Worm (Caenorhabditis elegans) whole organism, L4 larva: ENCODE data around the gene K01D12.15.
A peak's percentile ranks its signal among the peaks of the same experiment; 100 is the strongest.

Experiments used
- F26F4.8 ChIP-seq: fragments of 200-800 bp; sonication (Bioruptor generic); conservative IDR thresholded peaks from 2 replicates; pipeline ENCODE4 v1.3.6; 2022; ENCODE audit warnings: missing genetic modification characterization, missing compliant biosample characterization
- F37D6.2 ChIP-seq: sonication (generic microtip); optimal IDR thresholded peaks from 2 replicates; lab custom pipeline; 2016; ENCODE audit warnings: mild to moderate bottlenecking, missing genetic modification characterization, missing compliant biosample characterization
- F44E2.7 ChIP-seq: fragments of 200-800 bp; sonication (Bioruptor generic); IDR thresholded peaks from 2 replicates; pipeline ENCODE4 v2.1.2; 2022; ENCODE audit warnings: missing genetic modification characterization, missing compliant biosample characterization
- T20F7.1 ChIP-seq: fragments of 200-800 bp; sonication (Bioruptor generic); optimal IDR thresholded peaks from 2 replicates; lab custom pipeline; 2018; ENCODE audit warnings: mild to moderate bottlenecking, missing genetic modification characterization, missing compliant biosample characterization
- Y48G9A.11 ChIP-seq: fragments of 200-800 bp; sonication (Bioruptor generic); IDR thresholded peaks from 2 replicates; pipeline ENCODE4 v1.3.6; 2022; ENCODE audit warnings: missing genetic modification reagents, missing genetic modification characterization, missing compliant biosample characterization
- Y5F2A.4 ChIP-seq: fragments of 200-800 bp; sonication (Bioruptor generic); optimal IDR thresholded peaks from 2 replicates; lab custom pipeline; 2018; ENCODE audit warnings: mild to moderate bottlenecking, missing genetic modification characterization, missing compliant biosample characterization
- Y75B8A.6 ChIP-seq: fragments of 200-800 bp; sonication (Bioruptor generic); IDR thresholded peaks from 2 replicates; pipeline ENCODE4 v1.3.6; 2022; ENCODE audit warnings: missing genetic modification reagents, missing genetic modification characterization, missing compliant biosample characterization
- ZK546.5 ChIP-seq, 2 experiments: sonication (generic microtip); optimal IDR thresholded peaks; 2 replicates each; lab custom pipeline; 2017; ENCODE audit warnings: missing biosample characterization in 2 of 2, missing genetic modification characterization in 2 of 2
- aha-1 ChIP-seq: fragments of 150-350 bp; peaks from one replicate; lab custom pipeline; 2014; ENCODE audit warnings: missing biosample characterization, missing genetic modification characterization
- aly-2 ChIP-seq: sonication (generic microtip); optimal IDR thresholded peaks from 2 replicates; lab custom pipeline; 2018; ENCODE audit warnings: missing biosample characterization, missing genetic modification characterization
- arid-1 ChIP-seq: fragments of 200-800 bp; sonication (Bioruptor generic); conservative IDR thresholded peaks from 2 replicates; pipeline ENCODE4 v1.3.6; 2022; ENCODE audit warnings: missing genetic modification reagents, missing genetic modification characterization, missing compliant biosample characterization
- attf-4 ChIP-seq: sonication (generic microtip); optimal IDR thresholded peaks from 3 replicates; lab custom pipeline; 2017; ENCODE audit warnings: missing biosample characterization, missing genetic modification characterization
- ceh-20 ChIP-seq: fragments of 200-800 bp; sonication (Bioruptor generic); IDR thresholded peaks from 2 replicates; pipeline ENCODE4 v1.3.6; 2022; ENCODE audit warnings: missing genetic modification reagents, missing genetic modification characterization, missing compliant biosample characterization
- ceh-28 ChIP-seq: fragments of 150-350 bp; optimal IDR thresholded peaks from 2 replicates; lab custom pipeline; 2014; ENCODE audit warnings: missing biosample characterization, missing genetic modification reagents, missing genetic modification characterization
- daf-12 ChIP-seq: fragments of 150-350 bp; optimal IDR thresholded peaks from 2 replicates; lab custom pipeline; 2014; ENCODE audit warnings: missing biosample characterization, missing genetic modification reagents, missing genetic modification characterization
- daf-16 ChIP-seq, 3 experiments: sonication (generic microtip); optimal IDR thresholded peaks; 2 replicates each; lab custom pipeline; 2016 to 2017; ENCODE audit warnings: missing genetic modification characterization in 3 of 3, missing genetic modification reagents in 3 of 3, mild to moderate bottlenecking in 2 of 3, missing compliant biosample characterization in 2 of 3, missing biosample characterization in 1 of 3, moderate library complexity in 1 of 3
- daf-19 ChIP-seq: fragments of 200-800 bp; sonication (Bioruptor generic); conservative IDR thresholded peaks from 2 replicates; pipeline ENCODE4 v1.3.6; 2022; ENCODE audit warnings: missing genetic modification characterization, missing compliant biosample characterization
- daf-8 ChIP-seq: fragments of 200-800 bp; sonication (Bioruptor generic); IDR thresholded peaks from 2 replicates; pipeline ENCODE4 v1.3.6; 2022; ENCODE audit warnings: missing genetic modification characterization, missing compliant biosample characterization
- dmd-8 ChIP-seq: fragments of 200-800 bp; sonication (Bioruptor generic); IDR thresholded peaks from 2 replicates; pipeline ENCODE4 v1.3.6; 2022; ENCODE audit warnings: missing genetic modification characterization, missing compliant biosample characterization
- dmd-9 ChIP-seq: fragments of 200-800 bp; sonication (Bioruptor generic); IDR thresholded peaks from 2 replicates; pipeline ENCODE4 v1.3.6; 2022; ENCODE audit warnings: missing genetic modification reagents, missing genetic modification characterization, missing compliant biosample characterization
- dve-1 ChIP-seq: sonication (generic microtip); optimal IDR thresholded peaks from 2 replicates; lab custom pipeline; 2017; ENCODE audit warnings: antibody characterized with exemption, mild to moderate bottlenecking, missing genetic modification characterization, missing compliant biosample characterization; ENCODE audit not compliant: insufficient read depth
- egl-27 ChIP-seq: sonication (generic microtip); optimal IDR thresholded peaks from 3 replicates; lab custom pipeline; 2017; ENCODE audit warnings: missing biosample characterization, missing genetic modification reagents, missing genetic modification characterization
- egl-43 ChIP-seq: fragments of 200-800 bp; sonication (Bioruptor generic); IDR thresholded peaks from 2 replicates; pipeline ENCODE4 v1.3.6; 2022; ENCODE audit warnings: missing genetic modification reagents, missing genetic modification characterization, missing compliant biosample characterization
- fkh-10 ChIP-seq: fragments of 150-350 bp; optimal IDR thresholded peaks from 2 replicates; lab custom pipeline; 2014; ENCODE audit warnings: missing biosample characterization, missing genetic modification reagents, missing genetic modification characterization
- fos-1 ChIP-seq: fragments of 150-350 bp; optimal IDR thresholded peaks from 2 replicates; lab custom pipeline; 2014; ENCODE audit warnings: missing biosample characterization, missing genetic modification characterization
- hlh-11 ChIP-seq: fragments of 200-800 bp; sonication (Bioruptor generic); optimal IDR thresholded peaks from 2 replicates; lab custom pipeline; 2018; ENCODE audit warnings: mild to moderate bottlenecking, missing genetic modification characterization, missing compliant biosample characterization
- hlh-30 ChIP-seq: sonication (generic microtip); optimal IDR thresholded peaks from 2 replicates; lab custom pipeline; 2017; ENCODE audit warnings: antibody characterized with exemption, mild to moderate bottlenecking, missing genetic modification characterization, missing compliant biosample characterization; ENCODE audit not compliant: insufficient read depth
- hmg-1.1 ChIP-seq: fragments of 200-800 bp; sonication (Bioruptor generic); IDR thresholded peaks from 2 replicates; pipeline ENCODE4 v1.3.6; 2022; ENCODE audit warnings: missing genetic modification reagents, missing genetic modification characterization, missing compliant biosample characterization
- lin-13 ChIP-seq: fragments of 150-350 bp; optimal IDR thresholded peaks from 2 replicates; lab custom pipeline; 2014; ENCODE audit warnings: missing biosample characterization, missing genetic modification reagents, missing genetic modification characterization
- lin-15B ChIP-seq: fragments of 150-350 bp; sonication (generic microtip); optimal IDR thresholded peaks from 3 replicates; lab custom pipeline; 2014; ENCODE audit warnings: missing biosample characterization, missing genetic modification characterization
- lin-29 ChIP-seq: fragments of 200-800 bp; sonication (Bioruptor generic); IDR thresholded peaks from 2 replicates; pipeline ENCODE4 v1.3.6; 2022; ENCODE audit warnings: missing genetic modification reagents, missing genetic modification characterization, missing compliant biosample characterization
- mep-1 ChIP-seq: fragments of 150-350 bp; sonication (generic microtip); optimal IDR thresholded peaks from 3 replicates; lab custom pipeline; 2014; ENCODE audit warnings: missing biosample characterization, missing genetic modification characterization
- mes-2 ChIP-seq: sonication (generic microtip); optimal IDR thresholded peaks from 2 replicates; lab custom pipeline; 2016; ENCODE audit warnings: missing genotype, mild to moderate bottlenecking, missing genetic modification characterization, missing compliant biosample characterization; ENCODE audit not compliant: poor library complexity, severe bottlenecking
- mxl-3 ChIP-seq: fragments of 200-800 bp; sonication (Bioruptor generic); optimal IDR thresholded peaks from 2 replicates; lab custom pipeline; 2018; ENCODE audit warnings: mild to moderate bottlenecking, missing genetic modification characterization, missing compliant biosample characterization
- nhr-10 ChIP-seq: fragments of 150-350 bp; optimal IDR thresholded peaks from 2 replicates; lab custom pipeline; 2014; ENCODE audit warnings: missing biosample characterization, missing genetic modification characterization
- nhr-11 ChIP-seq: fragments of 150-350 bp; optimal IDR thresholded peaks from 2 replicates; lab custom pipeline; 2014; ENCODE audit warnings: missing biosample characterization, missing genetic modification characterization
- nhr-28 ChIP-seq: fragments of 150-350 bp; optimal IDR thresholded peaks from 2 replicates; lab custom pipeline; 2014; ENCODE audit warnings: missing biosample characterization, missing genetic modification characterization
- nhr-41 ChIP-seq: fragments of 200-800 bp; sonication (Bioruptor generic); IDR thresholded peaks from 2 replicates; pipeline ENCODE4 v1.3.6; 2022; ENCODE audit warnings: missing genetic modification reagents, missing genetic modification characterization, missing compliant biosample characterization
- nhr-48 ChIP-seq: sonication (generic microtip); optimal IDR thresholded peaks from 2 replicates; lab custom pipeline; 2016; ENCODE audit warnings: mild to moderate bottlenecking, missing genetic modification characterization, missing compliant biosample characterization
- snpc-1.2 ChIP-seq: fragments of 200-800 bp; sonication (Bioruptor generic); IDR thresholded peaks from 2 replicates; pipeline ENCODE4 v1.3.6; 2022; ENCODE audit warnings: missing genetic modification reagents, missing genetic modification characterization, missing compliant biosample characterization
- snpc-4 ChIP-seq: fragments of 150-350 bp; optimal IDR thresholded peaks from 2 replicates; lab custom pipeline; 2014; ENCODE audit warnings: missing biosample characterization, missing genetic modification characterization
- unc-130 ChIP-seq: sonication (generic microtip); optimal IDR thresholded peaks from 2 replicates; lab custom pipeline; 2016; ENCODE audit warnings: missing genetic modification reagents, missing genetic modification characterization, missing compliant biosample characterization
- unc-39 ChIP-seq: sonication (generic microtip); optimal IDR thresholded peaks from 2 replicates; lab custom pipeline; 2017; ENCODE audit warnings: missing biosample characterization, missing genetic modification characterization
- zip-2 ChIP-seq: fragments of 150-350 bp; optimal IDR thresholded peaks from 2 replicates; lab custom pipeline; 2014; ENCODE audit warnings: missing biosample characterization, missing genetic modification characterization
- ztf-11 ChIP-seq: fragments of 150-350 bp; optimal IDR thresholded peaks from 2 replicates; lab custom pipeline; 2014; ENCODE audit warnings: missing biosample characterization, missing genetic modification characterization
- ztf-7 ChIP-seq: fragments of 150-350 bp; optimal IDR thresholded peaks from 2 replicates; lab custom pipeline; 2014; ENCODE audit warnings: missing biosample characterization, missing genetic modification characterization

The K01D12.15 gene

DNA sequence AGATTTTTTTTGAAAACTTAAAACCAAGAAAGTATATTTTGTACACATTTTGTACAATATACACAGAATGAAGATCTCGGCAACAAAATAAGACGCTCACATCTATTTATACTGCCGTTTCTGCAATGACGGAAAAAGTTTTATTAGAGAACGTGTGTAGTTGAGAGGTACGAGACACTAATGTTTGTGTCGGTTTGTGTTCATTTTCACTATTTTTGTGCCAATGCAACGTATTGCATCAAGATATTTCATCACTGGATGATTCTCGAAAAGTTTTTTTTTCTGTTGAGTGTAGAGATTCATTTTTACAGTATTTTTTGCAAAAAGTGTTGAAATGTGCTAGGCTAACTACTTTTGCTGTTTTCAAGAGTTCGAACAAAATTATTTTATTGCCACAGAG lies 22.7 kb downstream of the K01D12.15 start (continued):
- TF ChIP-seq dve-1, result peak; percentile 14
- no peak for TF ChIP-seq zip-2 (tag; lab: Kevin White, UChicago)
- no peak for TF ChIP-seq snpc-1.2 (GFP tag; lab: Robert Waterston, UW)
- TF ChIP-seq ceh-28 (tag; lab: Kevin White, UChicago), result no peak
- TF ChIP-seq Y75B8A.6 (GFP tag; lab: Robert Waterston, UW), result no peak
- TF ChIP-seq nhr-10 (tag; lab: Kevin White, UChicago), result no peak
- no peak for TF ChIP-seq fkh-10
- TF ChIP-seq daf-12 (tag; lab: Kevin White, UChicago), result no peak
- TF ChIP-seq mes-2 (tag; lab: Kevin White, UChicago), result no peak
- no peak for TF ChIP-seq F37D6.2 (tag; lab: Kevin White, UChicago)
- TF ChIP-seq snpc-4 (tag; lab: Kevin White, UChicago), result no peak
- no peak for TF ChIP-seq aly-2 (tag; lab: Kevin White, UChicago)
- TF ChIP-seq Y5F2A.4 (GFP tag; lab: Kevin White, UChicago), result no peak
- TF ChIP-seq daf-8 (GFP tag; lab: Robert Waterston, UW), result no peak
- no peak for TF ChIP-seq lin-15B (tag; lab: Kevin White, UChicago)
- TF ChIP-seq unc-39 (tag; lab: Kevin White, UChicago), result no peak
- TF ChIP-seq lin-29 (GFP tag; lab: Robert Waterston, UW), result no peak
- TF ChIP-seq hmg-1.1, result no peak
- no peak for TF ChIP-seq nhr-41 (GFP tag; lab: Robert Waterston, UW)
- no peak for TF ChIP-seq F44E2.7 (GFP tag; lab: Robert Waterston, UW)
- no peak for TF ChIP-seq ztf-11 (tag; lab: Kevin White, UChicago)
- peak in 1 of 2 experiments; percentile 21 for TF ChIP-seq daf-16 (GFP tag; optimal IDR thresholded peaks at IDR 0.05; lab: Kevin White, UChicago)
- peak; percentile 11 for TF ChIP-seq daf-16 (tag; optimal IDR thresholded peaks at IDR 0.05; lab: Kevin White, UChicago)
- TF ChIP-seq dmd-8 (GFP tag; lab: Robert Waterston, UW), result no peak
- TF ChIP-seq egl-27, result no peak
- TF ChIP-seq dmd-9 (GFP tag; lab: Robert Waterston, UW), result no peak
- no peak for TF ChIP-seq attf-4 (tag; lab: Kevin White, UChicago)
- no peak for TF ChIP-seq ZK546.5 (tag; optimal IDR thresholded peaks at IDR 0.05; lab: Kevin White, UChicago)
- TF ChIP-seq nhr-11 (tag; lab: Kevin White, UChicago), result no peak
- TF ChIP-seq ceh-20, result no peak
- no peak for TF ChIP-seq Y48G9A.11 (GFP tag; lab: Robert Waterston, UW)
- peak; percentile 29 for TF ChIP-seq T20F7.1 (GFP tag; lab: Kevin White, UChicago)
- peak; percentile 51 for TF ChIP-seq mep-1
- TF ChIP-seq F26F4.8 (GFP tag; lab: Robert Waterston, UW), result no peak
- TF ChIP-seq mxl-3 (GFP tag; lab: Kevin White, UChicago), result no peak
- TF ChIP-seq aha-1 (tag; lab: Kevin White, UChicago), result no peak
- peak; percentile 33 for TF ChIP-seq hlh-11 (tag; lab: Kevin White, UChicago)
- TF ChIP-seq ztf-7 (tag; lab: Kevin White, UChicago), result no peak
- TF ChIP-seq nhr-48 (tag; lab: Kevin White, UChicago), result no peak
- no peak for TF ChIP-seq arid-1 (GFP tag; lab: Robert Waterston, UW)
- TF ChIP-seq unc-130 (GFP tag; lab: Kevin White, UChicago), result no peak
- TF ChIP-seq lin-13 (GFP tag; lab: Kevin White, UChicago), result no peak

DNA sequence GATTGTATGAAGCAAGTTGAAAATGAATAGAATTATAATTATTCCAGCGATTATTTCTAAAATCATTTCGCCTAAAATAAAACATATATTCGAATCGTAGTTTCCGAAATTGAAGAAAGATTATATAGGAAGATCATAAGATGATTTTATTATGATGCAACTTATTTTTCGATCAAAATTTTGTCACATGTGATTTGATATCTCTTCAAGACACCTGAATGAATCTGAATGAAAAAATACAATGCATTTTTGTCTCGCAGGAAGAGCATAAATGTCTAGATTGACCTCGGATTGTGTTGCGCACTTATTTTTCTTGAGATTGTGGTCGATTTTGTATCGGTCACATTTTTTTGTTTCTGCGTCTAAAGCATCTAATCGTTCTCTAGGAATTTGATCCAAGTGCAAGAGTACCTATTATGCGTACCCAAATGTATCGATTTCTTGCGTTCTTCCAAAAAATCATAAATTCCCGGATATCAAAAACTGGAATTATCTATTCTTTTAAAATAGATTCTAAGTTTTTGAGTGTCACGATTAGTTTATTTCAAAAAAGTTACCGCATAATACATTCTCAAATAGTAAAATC lies 24.3 kb downstream of the K01D12.15 start, which contains the start of gene hrg-2:
Gene hrg-2 (minus strand): TSS at position 98 of the 586 bp plus-strand sequence.
- TF ChIP-seq daf-19 (GFP tag; lab: Robert Waterston, UW), result no peak
- peak; percentile 2 for TF ChIP-seq mep-1
- TF ChIP-seq dve-1, result peak; percentile 11
- peak; percentile 93 for TF ChIP-seq ztf-7 (tag; lab: Kevin White, UChicago)
- no peak for TF ChIP-seq fos-1
- TF ChIP-seq Y75B8A.6 (GFP tag; lab: Robert Waterston, UW), result no peak
- no peak for TF ChIP-seq egl-43 (GFP tag; lab: Robert Waterston, UW)
- peak; percentile 14 for TF ChIP-seq nhr-28 (tag; lab: Kevin White, UChicago)
- TF ChIP-seq nhr-48 (tag; lab: Kevin White, UChicago), result peak; percentile 64
- peak; percentile 31 for TF ChIP-seq aha-1 (tag; lab: Kevin White, UChicago)
- peak; percentile 40 for TF ChIP-seq hlh-30
